Fruit fly (Drosophila melanogaster) whole organism, pupa: ENCODE measurements around the gene Gr98b.

Source experiments
- CG10348 ChIP-seq: fragments of 200-800 bp; sonication (Bioruptor generic); IDR thresholded peaks from 2 replicates; pipeline ENCODE4 v1.3.6; 2022; ENCODE audit warnings: missing biosample characterization, missing genetic modification characterization
- CG12605 ChIP-seq: fragments of 200-800 bp; sonication (Bioruptor generic); IDR thresholded peaks from 2 replicates; pipeline ENCODE4 v1.3.6; 2022; ENCODE audit warnings: missing biosample characterization, missing genetic modification characterization
- CG13204 ChIP-seq: fragments of 200-800 bp; sonication (Bioruptor generic); optimal IDR thresholded peaks from 2 replicates; lab custom pipeline; 2018; ENCODE audit warnings: missing biosample characterization, mild to moderate bottlenecking, missing genetic modification characterization, moderate library complexity
- CG14655 ChIP-seq: fragments of 200-800 bp; sonication (Bioruptor generic); optimal IDR thresholded peaks from 3 replicates; lab custom pipeline; 2017; ENCODE audit warnings: mild to moderate bottlenecking, missing biosample characterization, missing genetic modification reagents, missing genetic modification characterization
- CG15710 ChIP-seq: fragments of 200-800 bp; sonication (Bioruptor generic); optimal IDR thresholded peaks from 2 replicates; lab custom pipeline; 2018; ENCODE audit warnings: missing biosample characterization, mild to moderate bottlenecking, missing genetic modification characterization, moderate library complexity
- CG17806 ChIP-seq: fragments of 200-800 bp; sonication (Bioruptor generic); optimal IDR thresholded peaks from 2 replicates; lab custom pipeline; 2018; ENCODE audit warnings: missing biosample characterization, mild to moderate bottlenecking, missing genetic modification characterization, moderate library complexity
- CG32121 ChIP-seq: fragments of 200-800 bp; sonication (Bioruptor generic); IDR thresholded peaks from 2 replicates; pipeline ENCODE4 v1.3.6; 2022; ENCODE audit warnings: missing biosample characterization, missing genetic modification characterization
- CG34367 ChIP-seq: fragments of 200-800 bp; sonication (Bioruptor generic); optimal IDR thresholded peaks from 2 replicates; lab custom pipeline; 2018; ENCODE audit warnings: missing biosample characterization, mild to moderate bottlenecking, missing genetic modification characterization
- CG4496 ChIP-seq: fragments of 200-800 bp; sonication (Bioruptor generic); IDR thresholded peaks from 3 replicates; pipeline ENCODE4 v1.3.6; 2022; ENCODE audit warnings: missing biosample characterization, missing genetic modification characterization
- CG8159 ChIP-seq: fragments of 200-800 bp; sonication (Bioruptor generic); optimal IDR thresholded peaks from 3 replicates; lab custom pipeline; 2018; ENCODE audit warnings: missing biosample characterization, mild to moderate bottlenecking, missing genetic modification characterization, moderate library complexity
- CG8301 ChIP-seq: fragments of 200-800 bp; sonication (Bioruptor generic); optimal IDR thresholded peaks from 2 replicates; lab custom pipeline; 2018; ENCODE audit warnings: missing biosample characterization, mild to moderate bottlenecking, missing genetic modification characterization
- CG9948 ChIP-seq: fragments of 200-800 bp; sonication (Bioruptor generic); optimal IDR thresholded peaks from 2 replicates; lab custom pipeline; 2018; ENCODE audit warnings: missing biosample characterization, mild to moderate bottlenecking, missing genetic modification characterization, moderate library complexity
- D1 ChIP-seq: fragments of 200-800 bp; sonication (Bioruptor generic); optimal IDR thresholded peaks from 2 replicates; lab custom pipeline; 2018; ENCODE audit warnings: missing biosample characterization, mild to moderate bottlenecking, missing genetic modification characterization, moderate library complexity
- EcR ChIP-seq: fragments of 200-800 bp; sonication (Bioruptor generic); optimal IDR thresholded peaks from 3 replicates; lab custom pipeline; 2019; ENCODE audit warnings: missing biosample characterization, missing genetic modification characterization, mild to moderate bottlenecking, moderate library complexity, missing genetic modification reagents
- Ets98B ChIP-seq: fragments of 200-800 bp; sonication (Bioruptor generic); IDR thresholded peaks from 2 replicates; pipeline ENCODE4 v1.3.6; 2022; ENCODE audit warnings: missing biosample characterization, missing genetic modification characterization
- Pif1A ChIP-seq: fragments of 200-800 bp; sonication (Bioruptor generic); optimal IDR thresholded peaks from 3 replicates; lab custom pipeline; 2016; ENCODE audit warnings: missing biosample characterization, missing genetic modification characterization
- Pif1B ChIP-seq: fragments of 200-800 bp; sonication (Bioruptor generic); optimal IDR thresholded peaks from 3 replicates; lab custom pipeline; 2016; ENCODE audit warnings: missing biosample characterization, missing genetic modification characterization
- Snoo ChIP-seq: fragments of 200-800 bp; sonication (Bioruptor generic); optimal IDR thresholded peaks from 3 replicates; lab custom pipeline; 2017; ENCODE audit warnings: missing biosample characterization, mild to moderate bottlenecking, missing genetic modification characterization, inconsistent platforms
- fd96Ca ChIP-seq: fragments of 200-800 bp; sonication (Bioruptor generic); IDR thresholded peaks from 3 replicates; pipeline ENCODE4 v1.3.6; 2022; ENCODE audit warnings: missing biosample characterization, missing genetic modification characterization
- gl ChIP-seq: fragments of 200-800 bp; sonication (Bioruptor generic); optimal IDR thresholded peaks from 2 replicates; lab custom pipeline; 2018; ENCODE audit warnings: missing biosample characterization, mild to moderate bottlenecking, missing genetic modification characterization
- rn ChIP-seq: fragments of 200-800 bp; sonication (Bioruptor generic); IDR thresholded peaks from 2 replicates; pipeline ENCODE4 v1.3.6; 2022; ENCODE audit warnings: missing biosample characterization, missing genetic modification characterization

The Gr98b gene

dm6 chr3R:27533225-27533624 is 9.1 kb upstream of the Gr98b start:
- TF ChIP-seq CG13204 (GFP tag; lab: Kevin White, UChicago), result no peak
- TF ChIP-seq CG32121 (GFP tag; lab: Robert Waterston, UW), result no peak

- TF ChIP-seq fd96Ca (GFP tag; lab: Robert Waterston, UW) (no peak), Snoo (tag; lab: Kevin White, UChicago) (no peak), Ets98B (GFP tag; lab: Robert Waterston, UW) (no peak), CG34367 (tag; lab: Kevin White, UChicago) (no peak), CG13204 (GFP tag; lab: Kevin White, UChicago) (no peak), EcR (GFP tag; lab: Kevin White, UChicago) (no peak), CG17806 (no peak), CG12605 (GFP tag; lab: Robert Waterston, UW) (no peak), CG9948 (tag; lab: Kevin White, UChicago) (no peak), CG32121 (GFP tag; lab: Robert Waterston, UW) (no peak)
These were observed 1.8 kb downstream of the Gr98b start, which contains the start of gene Gr98c for dm6 chr3R:27544143-27544542. TSS of gene Gr98c (plus strand) at chr3R:27544443.

- TF ChIP-seq gl (tag; lab: Kevin White, UChicago) (no peak), CG17806 (no peak), D1 (tag; lab: Kevin White, UChicago) (no peak), EcR (GFP tag; lab: Kevin White, UChicago) (no peak), CG14655 (no peak), CG34367 (tag; lab: Kevin White, UChicago) (no peak), CG13204 (GFP tag; lab: Kevin White, UChicago) (no peak), Pif1A (no peak), CG10348 (GFP tag; lab: Robert Waterston, UW) (no peak), CG8159 (tag; lab: Kevin White, UChicago) (no peak), CG9948 (tag; lab: Kevin White, UChicago) (no peak), Ets98B (GFP tag; lab: Robert Waterston, UW) (no peak), CG32121 (GFP tag; lab: Robert Waterston, UW) (no peak), rn (GFP tag; lab: Robert Waterston, UW) (no peak), CG4496 (GFP tag; lab: Robert Waterston, UW) (no peak), CG8301 (tag; lab: Kevin White, UChicago) (no peak), fd96Ca (GFP tag; lab: Robert Waterston, UW) (no peak), Pif1B (GFP tag; lab: Kevin White, UChicago) (no peak), CG12605 (GFP tag; lab: Robert Waterston, UW) (no peak), Snoo (tag; lab: Kevin White, UChicago) (no peak)
These were observed 3.5 kb downstream of the Gr98b start, which contains the start of gene Gr98d for dm6 chr3R:27545752-27546151. TSS of gene Gr98d (plus strand) at chr3R:27546052.

- no peak for TF ChIP-seq CG8301 (tag; lab: Kevin White, UChicago)
- no peak for TF ChIP-seq CG34367 (tag; lab: Kevin White, UChicago)
- no peak for TF ChIP-seq Snoo (tag; lab: Kevin White, UChicago)
- TF ChIP-seq CG17806, result no peak
- TF ChIP-seq CG10348 (GFP tag; lab: Robert Waterston, UW), result no peak
- TF ChIP-seq CG12605 (GFP tag; lab: Robert Waterston, UW), result no peak
- TF ChIP-seq EcR (GFP tag; lab: Kevin White, UChicago), result no peak
- TF ChIP-seq CG14655, result no peak
- no peak for TF ChIP-seq gl (tag; lab: Kevin White, UChicago)
- no peak for TF ChIP-seq Pif1B (GFP tag; lab: Kevin White, UChicago)
- no peak for TF ChIP-seq CG9948 (tag; lab: Kevin White, UChicago)
- TF ChIP-seq CG8159 (tag; lab: Kevin White, UChicago), result no peak
- TF ChIP-seq CG32121 (GFP tag; lab: Robert Waterston, UW), result no peak
- TF ChIP-seq CG13204 (GFP tag; lab: Kevin White, UChicago), result no peak
- TF ChIP-seq fd96Ca (GFP tag; lab: Robert Waterston, UW), result no peak
- no peak for TF ChIP-seq CG4496 (GFP tag; lab: Robert Waterston, UW)
- no peak for TF ChIP-seq CG15710 (tag; lab: Kevin White, UChicago)
- TF ChIP-seq rn (GFP tag; lab: Robert Waterston, UW), result no peak
- TF ChIP-seq Ets98B (GFP tag; lab: Robert Waterston, UW), result no peak
- no peak for TF ChIP-seq Pif1A
- TF ChIP-seq, all 21 proteins: peak for 0
These were observed 5.2 kb downstream of the Gr98b start for dm6 chr3R:27547378-27547949.

dm6 chr3R:27552710-27553109 is 10.4 kb downstream of the Gr98b start:
- TF ChIP-seq rn (GFP tag; lab: Robert Waterston, UW) (no peak), Snoo (tag; lab: Kevin White, UChicago) (no peak), D1 (tag; lab: Kevin White, UChicago) (no peak), CG8301 (tag; lab: Kevin White, UChicago) (no peak), CG9948 (tag; lab: Kevin White, UChicago) (no peak), CG32121 (GFP tag; lab: Robert Waterston, UW) (no peak), CG12605 (GFP tag; lab: Robert Waterston, UW) (no peak), EcR (GFP tag; lab: Kevin White, UChicago) (no peak), Pif1B (GFP tag; lab: Kevin White, UChicago) (no peak), CG14655 (no peak), Ets98B (GFP tag; lab: Robert Waterston, UW) (no peak), CG34367 (tag; lab: Kevin White, UChicago) (no peak), CG13204 (GFP tag; lab: Kevin White, UChicago) (no peak), fd96Ca (GFP tag; lab: Robert Waterston, UW) (no peak), gl (tag; lab: Kevin White, UChicago) (no peak), CG4496 (GFP tag; lab: Robert Waterston, UW) (no peak), Pif1A (no peak)
